Worm (Caenorhabditis elegans) whole organism, L4 larva: ENCODE data around the gene hlh-17.
A peak's percentile ranks its signal among the peaks of the same experiment; 100 is the strongest.

Experiments
- F26F4.8 ChIP-seq: fragments of 200-800 bp; sonication (Bioruptor generic); conservative IDR thresholded peaks from 2 replicates; pipeline ENCODE4 v1.3.6; 2022; ENCODE audit warnings: missing genetic modification characterization, missing compliant biosample characterization
- F37D6.2 ChIP-seq: sonication (generic microtip); optimal IDR thresholded peaks from 2 replicates; lab custom pipeline; 2016; ENCODE audit warnings: mild to moderate bottlenecking, missing genetic modification characterization, missing compliant biosample characterization
- T26A8.4 ChIP-seq: fragments of 200-800 bp; sonication (Bioruptor generic); IDR thresholded peaks from 2 replicates; pipeline ENCODE4 v1.3.6; 2022; ENCODE audit warnings: missing genetic modification characterization, missing compliant biosample characterization
- Y75B8A.6 ChIP-seq: fragments of 200-800 bp; sonication (Bioruptor generic); IDR thresholded peaks from 2 replicates; pipeline ENCODE4 v1.3.6; 2022; ENCODE audit warnings: missing genetic modification reagents, missing genetic modification characterization, missing compliant biosample characterization
- ZK337.2 ChIP-seq: fragments of 200-800 bp; sonication (Bioruptor generic); IDR thresholded peaks from 2 replicates; pipeline ENCODE4 v1.3.6; 2022; ENCODE audit warnings: missing genetic modification reagents, missing genetic modification characterization, missing compliant biosample characterization
- ceh-20 ChIP-seq: fragments of 200-800 bp; sonication (Bioruptor generic); IDR thresholded peaks from 2 replicates; pipeline ENCODE4 v1.3.6; 2022; ENCODE audit warnings: missing genetic modification reagents, missing genetic modification characterization, missing compliant biosample characterization
- ceh-28 ChIP-seq: fragments of 150-350 bp; optimal IDR thresholded peaks from 2 replicates; lab custom pipeline; 2014; ENCODE audit warnings: missing biosample characterization, missing genetic modification reagents, missing genetic modification characterization
- ceh-44 ChIP-seq: fragments of 200-800 bp; sonication (Bioruptor generic); IDR thresholded peaks from 2 replicates; pipeline ENCODE4 v1.3.6; 2022; ENCODE audit warnings: missing genetic modification reagents, missing genetic modification characterization, missing compliant biosample characterization
- ceh-62 ChIP-seq: sonication (generic microtip); optimal IDR thresholded peaks from 2 replicates; lab custom pipeline; 2017; ENCODE audit warnings: missing biosample characterization, missing genetic modification characterization
- cey-2 ChIP-seq: sonication (generic microtip); optimal IDR thresholded peaks from 3 replicates; lab custom pipeline; 2017; ENCODE audit warnings: missing genetic modification characterization, mild to moderate bottlenecking, missing compliant biosample characterization, antibody characterized with exemption, borderline replicate concordance; ENCODE audit not compliant: insufficient read depth
- egl-27 ChIP-seq: sonication (generic microtip); optimal IDR thresholded peaks from 3 replicates; lab custom pipeline; 2017; ENCODE audit warnings: missing biosample characterization, missing genetic modification reagents, missing genetic modification characterization
- fos-1 ChIP-seq: fragments of 150-350 bp; optimal IDR thresholded peaks from 2 replicates; lab custom pipeline; 2014; ENCODE audit warnings: missing biosample characterization, missing genetic modification characterization
- hif-1 ChIP-seq, 2 experiments: sonication (generic microtip); optimal IDR thresholded peaks; 2 replicates each; lab custom pipeline; 2016 to 2017; ENCODE audit warnings: missing compliant biosample characterization in 2 of 2, missing genetic modification characterization in 2 of 2, missing genetic modification reagents in 2 of 2, missing genotype in 2 of 2, mild to moderate bottlenecking in 1 of 2
- hmg-1.1 ChIP-seq: fragments of 200-800 bp; sonication (Bioruptor generic); IDR thresholded peaks from 2 replicates; pipeline ENCODE4 v1.3.6; 2022; ENCODE audit warnings: missing genetic modification reagents, missing genetic modification characterization, missing compliant biosample characterization
- jun-1 ChIP-seq: fragments of 150-350 bp; optimal IDR thresholded peaks from 2 replicates; lab custom pipeline; 2014; ENCODE audit warnings: missing biosample characterization, missing genetic modification reagents, missing genetic modification characterization
- lin-15B ChIP-seq: fragments of 150-350 bp; sonication (generic microtip); optimal IDR thresholded peaks from 3 replicates; lab custom pipeline; 2014; ENCODE audit warnings: missing biosample characterization, missing genetic modification characterization
- mdt-29 ChIP-seq: fragments of 200-800 bp; sonication (Bioruptor generic); IDR thresholded peaks from 2 replicates; pipeline ENCODE4 v1.3.6; 2022; ENCODE audit warnings: missing genetic modification reagents, missing genetic modification characterization, missing compliant biosample characterization
- mxl-2 ChIP-seq: fragments of 200-800 bp; sonication (Bioruptor generic); conservative IDR thresholded peaks from 2 replicates; pipeline ENCODE4 v1.3.6; 2022; ENCODE audit warnings: missing genetic modification reagents, missing genetic modification characterization, missing compliant biosample characterization
- nhr-111 ChIP-seq: fragments of 200-800 bp; sonication (Bioruptor generic); optimal IDR thresholded peaks from 2 replicates; lab custom pipeline; 2018; ENCODE audit warnings: mild to moderate bottlenecking, missing genetic modification characterization, missing compliant biosample characterization
- nhr-237 ChIP-seq: sonication (generic microtip); optimal IDR thresholded peaks from 2 replicates; lab custom pipeline; 2017; ENCODE audit warnings: missing biosample characterization, missing genetic modification characterization
- nhr-28 ChIP-seq: fragments of 150-350 bp; optimal IDR thresholded peaks from 2 replicates; lab custom pipeline; 2014; ENCODE audit warnings: missing biosample characterization, missing genetic modification characterization
- nhr-42 ChIP-seq: fragments of 200-800 bp; sonication (Bioruptor generic); IDR thresholded peaks from 2 replicates; pipeline ENCODE4 v1.3.6; 2022; ENCODE audit warnings: missing genetic modification characterization, missing compliant biosample characterization
- nhr-48 ChIP-seq: sonication (generic microtip); optimal IDR thresholded peaks from 2 replicates; lab custom pipeline; 2016; ENCODE audit warnings: mild to moderate bottlenecking, missing genetic modification characterization, missing compliant biosample characterization
- pqm-1 ChIP-seq: sonication (generic microtip); optimal IDR thresholded peaks from 2 replicates; lab custom pipeline; 2017; ENCODE audit warnings: missing biosample characterization, missing genetic modification characterization
- saeg-2 ChIP-seq: fragments of 200-800 bp; sonication (Bioruptor generic); IDR thresholded peaks from 2 replicates; pipeline ENCODE4 v1.3.6; 2022; ENCODE audit warnings: missing genetic modification reagents, missing genetic modification characterization, missing compliant biosample characterization
- sdz-12 ChIP-seq: fragments of 200-800 bp; sonication (Bioruptor generic); optimal IDR thresholded peaks from 2 replicates; lab custom pipeline; 2018; ENCODE audit warnings: mild to moderate bottlenecking, missing genetic modification characterization, missing compliant biosample characterization
- skn-1 ChIP-seq: fragments of 150-350 bp; optimal IDR thresholded peaks from 2 replicates; lab custom pipeline; 2014; ENCODE audit warnings: missing biosample characterization, missing genetic modification characterization
- snpc-1.2 ChIP-seq: fragments of 200-800 bp; sonication (Bioruptor generic); IDR thresholded peaks from 2 replicates; pipeline ENCODE4 v1.3.6; 2022; ENCODE audit warnings: missing genetic modification reagents, missing genetic modification characterization, missing compliant biosample characterization
- spr-1 ChIP-seq: sonication (generic microtip); optimal IDR thresholded peaks from 2 replicates; lab custom pipeline; 2016; ENCODE audit warnings: mild to moderate bottlenecking, missing genetic modification characterization, missing compliant biosample characterization
- unc-62 ChIP-seq, 3 experiments: fragments of 150-350 bp in 1 of 3; sonication (generic microtip); optimal IDR thresholded peaks in 2 of 3; peaks in 1 of 3; 1 replicate in 1 of 3; 2 replicates in 2 of 3; lab custom pipeline; 2014 to 2017; ENCODE audit warnings: missing biosample characterization in 3 of 3, missing genetic modification characterization in 3 of 3, missing genetic modification reagents in 3 of 3, missing genotype in 1 of 3
- zfp-3 ChIP-seq: fragments of 200-800 bp; sonication (Bioruptor generic); conservative IDR thresholded peaks from 2 replicates; pipeline ENCODE4 v1.3.6; 2022; ENCODE audit warnings: missing genetic modification reagents, missing genetic modification characterization, missing compliant biosample characterization
- zip-2 ChIP-seq: fragments of 150-350 bp; optimal IDR thresholded peaks from 2 replicates; lab custom pipeline; 2014; ENCODE audit warnings: missing biosample characterization, missing genetic modification characterization

Gene hlh-17

DNA sequence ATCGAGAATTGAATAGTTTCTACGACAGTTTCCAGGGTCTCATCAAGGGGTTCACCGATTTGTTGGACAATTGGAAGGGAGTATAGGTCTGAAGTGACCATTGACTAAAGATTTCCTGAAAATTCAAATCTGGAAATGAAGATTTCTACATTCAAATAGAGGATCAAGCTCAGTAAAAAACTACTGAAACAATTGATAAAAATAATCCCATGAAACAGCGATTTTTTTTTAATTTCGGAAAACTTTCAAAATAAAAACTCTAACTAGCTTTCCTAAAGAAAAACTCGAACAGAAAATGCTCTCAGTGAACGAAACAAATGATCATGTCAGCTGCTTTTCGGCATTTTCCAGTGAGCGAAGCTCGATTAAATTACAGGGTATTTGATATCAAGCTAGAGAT is 33.0 kb upstream of the hlh-17 start, which contains the start of gene srv-11:
TSS of gene srv-11 (minus strand) at position 101 of the 400 bp plus-strand sequence.
- TF ChIP-seq ceh-28 (tag; lab: Kevin White, UChicago) (no peak), lin-15B (tag; lab: Kevin White, UChicago) (no peak), pqm-1 (tag; lab: Kevin White, UChicago) (no peak), F37D6.2 (no peak)

- TF ChIP-seq fos-1 (tag; lab: Kevin White, UChicago), result no peak
- no peak for TF ChIP-seq nhr-237 (tag; lab: Kevin White, UChicago)
- no peak for TF ChIP-seq T26A8.4 (GFP tag; lab: Robert Waterston, UW)
- TF ChIP-seq F37D6.2, result no peak
- TF ChIP-seq ceh-20 (GFP tag; lab: Robert Waterston, UW), result no peak
- no peak for TF ChIP-seq mdt-29 (GFP tag; lab: Robert Waterston, UW)
- TF ChIP-seq ZK337.2 (GFP tag; lab: Robert Waterston, UW), result no peak
- no peak for TF ChIP-seq hif-1 (tag; optimal IDR thresholded peaks at IDR 0.05; lab: Kevin White, UChicago)
- no peak for TF ChIP-seq skn-1 (tag; lab: Kevin White, UChicago)
- no peak for TF ChIP-seq hmg-1.1 (GFP tag; lab: Robert Waterston, UW)
Observed at ce11 chrIV:16225747-16226146, 28.8 kb upstream of the hlh-17 start, which contains the start of gene H25K10.4. TSS of gene H25K10.4 (plus strand) at chrIV:16226047.

ce11 chrIV:16230464-16230863 is 24.1 kb upstream of the hlh-17 start:
- peak in 1 of 2 experiments; percentile 90 for TF ChIP-seq unc-62 (GFP tag; optimal IDR thresholded peaks at IDR 0.05 in 1 of 2; lab: Kevin White, UChicago)
- no peak for TF ChIP-seq unc-62 (tag; optimal IDR thresholded peaks at IDR 0.05; lab: Kevin White, UChicago)
- no peak for TF ChIP-seq cey-2 (tag; lab: Kevin White, UChicago)
- TF ChIP-seq, all 104 proteins: peak for 1

ce11 chrIV:16233028-16233427 is 21.5 kb upstream of the hlh-17 start, which contains the start of the genes hpa-1 and irld-39:
TSS of gene hpa-1 (minus strand) at chrIV:16233128.
TSS of gene irld-39 (plus strand) at chrIV:16233148.
- no peak for TF ChIP-seq Y75B8A.6 (GFP tag; lab: Robert Waterston, UW)
- TF ChIP-seq snpc-1.2 (GFP tag; lab: Robert Waterston, UW), result no peak
- TF ChIP-seq sdz-12, result no peak
- TF ChIP-seq F26F4.8 (GFP tag; lab: Robert Waterston, UW), result no peak
- TF ChIP-seq zfp-3 (GFP tag; lab: Robert Waterston, UW), result no peak
- TF ChIP-seq spr-1, result no peak
- no peak for TF ChIP-seq jun-1 (tag; lab: Kevin White, UChicago)
- TF ChIP-seq egl-27, result no peak
- TF ChIP-seq nhr-48 (tag; lab: Kevin White, UChicago), result no peak

- TF ChIP-seq snpc-1.2 (GFP tag; lab: Robert Waterston, UW) (peak; percentile 64), ceh-62 (no peak)
Observed at ce11 chrIV:16236827-16237226, 17.7 kb upstream of the hlh-17 start.

- TF ChIP-seq nhr-42, result no peak
- TF ChIP-seq ceh-44 (GFP tag; lab: Robert Waterston, UW), result no peak
- TF ChIP-seq mxl-2 (GFP tag; lab: Robert Waterston, UW), result no peak
- TF ChIP-seq zip-2 (tag; lab: Kevin White, UChicago), result no peak
- TF ChIP-seq egl-27, result no peak
- TF ChIP-seq nhr-28 (tag; lab: Kevin White, UChicago), result no peak
- TF ChIP-seq saeg-2 (GFP tag; lab: Robert Waterston, UW), result no peak
- TF ChIP-seq nhr-111 (GFP tag; lab: Kevin White, UChicago), result no peak
Observed at ce11 chrIV:16238555-16238954, 16.0 kb upstream of the hlh-17 start, which contains the start of gene srw-61. TSS of gene srw-61 (minus strand) at chrIV:16238655.
